Worm (Caenorhabditis elegans) whole organism, L4/young adult: Measurements from ENCODE around the gene srt-35.

Experiments
- him-1 ChIP-seq: sonication (generic microtip); optimal IDR thresholded peaks from 2 replicates; lab custom pipeline; 2016; ENCODE audit warnings: missing genotype, missing genetic modification reagents, missing genetic modification characterization, missing compliant biosample characterization

srt-35 gene

DNA sequence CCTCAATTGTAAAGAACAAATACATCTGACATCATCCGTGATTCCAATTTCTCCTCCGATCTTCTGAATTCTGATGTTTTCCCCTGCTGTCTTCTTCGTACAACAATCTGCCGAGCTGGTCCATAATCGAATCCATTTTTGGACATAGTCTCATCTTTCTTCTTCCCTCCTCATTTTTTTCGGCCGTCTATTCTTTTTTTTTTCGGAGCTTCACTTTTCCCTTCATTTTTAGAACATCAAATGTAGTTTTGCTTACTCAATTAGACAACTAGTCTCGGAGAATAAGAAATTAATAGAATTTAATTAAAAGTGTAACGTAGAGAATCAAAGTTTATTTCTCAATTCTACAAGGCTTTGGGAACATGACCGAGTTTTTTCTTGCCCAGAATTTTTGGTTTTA lies 52.9 kb downstream of the srt-35 start:
- TF ChIP-seq him-1 (tag; lab: Kevin White, UChicago), result no peak
